Worm (Caenorhabditis elegans) whole organism, early embryonic: ENCODE measurements around the gene T23F11.4.

Source experiments
- B0310.2 ChIP-seq: sonication (generic microtip); optimal IDR thresholded peaks from 2 replicates; lab custom pipeline; 2016; ENCODE audit warnings: mild to moderate bottlenecking, missing genetic modification characterization, missing compliant biosample characterization
- ama-1 ChIP-seq: fragments of 150-350 bp; optimal IDR thresholded peaks from 2 replicates; lab custom pipeline; 2014
- ceh-13 ChIP-seq: fragments of 200-800 bp; sonication (Bioruptor generic); optimal IDR thresholded peaks from 2 replicates; lab custom pipeline; 2018; ENCODE audit warnings: mild to moderate bottlenecking, missing genetic modification characterization, missing compliant biosample characterization
- scrt-1 ChIP-seq: fragments of 200-800 bp; sonication (Bioruptor generic); IDR thresholded peaks from 2 replicates; pipeline ENCODE4 v1.3.6; 2022; ENCODE audit warnings: missing genetic modification characterization, missing compliant biosample characterization

DNA sequence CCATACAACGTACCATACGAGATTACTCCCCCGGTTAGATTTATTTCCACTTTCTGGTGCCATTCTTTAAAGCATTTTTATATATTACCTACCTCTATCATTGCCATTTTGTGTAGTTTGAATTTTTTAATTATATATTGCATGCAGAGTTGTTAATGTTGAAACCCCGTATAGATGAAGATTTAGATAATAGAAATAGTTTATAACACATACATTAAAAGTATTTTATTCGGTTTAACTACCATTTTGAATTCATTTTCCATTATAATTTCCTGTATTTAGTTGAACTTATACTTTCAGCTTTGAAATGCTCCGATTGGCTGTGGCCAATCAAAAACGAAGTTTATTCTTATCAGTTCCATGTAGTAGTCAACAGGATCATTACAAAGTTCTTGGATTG lies 32.6 kb upstream of the T23F11.4 start, which contains the start of gene dnj-18:
- TF ChIP-seq ama-1 (lab: Kevin White, UChicago) (no peak), scrt-1 (GFP tag; lab: Robert Waterston, UW) (no peak), B0310.2 (tag; lab: Kevin White, UChicago) (no peak), ceh-13 (no peak)
